Worm (Caenorhabditis elegans) whole organism, L2 larva: ENCODE data around the gene parn-1.

Source experiments
- blmp-1 ChIP-seq: sonication (generic microtip); optimal IDR thresholded peaks from 2 replicates; lab custom pipeline; 2017; ENCODE audit warnings: missing genetic modification characterization, mild to moderate bottlenecking, missing compliant biosample characterization, antibody characterized with exemption, moderate library complexity; ENCODE audit not compliant: insufficient read depth
- elt-1 ChIP-seq: fragments of 150-350 bp; optimal IDR thresholded peaks from 2 replicates; lab custom pipeline; 2014; ENCODE audit warnings: missing biosample characterization, missing genetic modification characterization
- gmeb-1 ChIP-seq: fragments of 150-350 bp; optimal IDR thresholded peaks from 2 replicates; lab custom pipeline; 2014; ENCODE audit warnings: missing biosample characterization, missing genetic modification characterization
- mdl-1 ChIP-seq, 2 experiments: fragments of 150-350 bp in 1 of 2; sonication (generic microtip) in 1 of 2; optimal IDR thresholded peaks; 2 replicates each; lab custom pipeline; 2017; ENCODE audit warnings: missing biosample characterization in 2 of 2, missing genetic modification characterization in 2 of 2
- nhr-11 ChIP-seq: fragments of 150-350 bp; optimal IDR thresholded peaks from 2 replicates; lab custom pipeline; 2014; ENCODE audit warnings: missing biosample characterization, missing genetic modification characterization
- nhr-21 ChIP-seq: fragments of 150-350 bp; optimal IDR thresholded peaks from 2 replicates; lab custom pipeline; 2014; ENCODE audit warnings: missing biosample characterization, missing genetic modification characterization
- nhr-77 ChIP-seq: fragments of 150-350 bp; optimal IDR thresholded peaks from 2 replicates; lab custom pipeline; 2014; ENCODE audit warnings: missing biosample characterization, missing genetic modification characterization
- unc-39 ChIP-seq: fragments of 150-350 bp; optimal IDR thresholded peaks from 2 replicates; lab custom pipeline; 2014; ENCODE audit warnings: missing biosample characterization, missing genetic modification characterization

ce11 chrV:12670607-12671006, 24.4 kb downstream of the parn-1 start, which contains the start of gene srx-116:
- TF ChIP-seq unc-39 (no peak), elt-1 (tag; lab: Kevin White, UChicago) (no peak), gmeb-1 (no peak), blmp-1 (no peak), nhr-11 (tag; lab: Kevin White, UChicago) (no peak), nhr-77 (tag; lab: Kevin White, UChicago) (no peak), mdl-1 (tag; optimal IDR thresholded peaks at IDR 0.05; lab: Kevin White, UChicago) (no peak), nhr-21 (tag; lab: Kevin White, UChicago) (no peak)
